Worm (Caenorhabditis elegans) whole organism, L4 larva: ENCODE results near the gene pch-2.

ENCODE experiments used
- Y75B8A.6 ChIP-seq: fragments of 200-800 bp; sonication (Bioruptor generic); IDR thresholded peaks from 2 replicates; pipeline ENCODE4 v1.3.6; 2022; ENCODE audit warnings: missing genetic modification reagents, missing genetic modification characterization, missing compliant biosample characterization
- aha-1 ChIP-seq: fragments of 150-350 bp; peaks from one replicate; lab custom pipeline; 2014; ENCODE audit warnings: missing biosample characterization, missing genetic modification characterization
- attf-4 ChIP-seq: sonication (generic microtip); optimal IDR thresholded peaks from 3 replicates; lab custom pipeline; 2017; ENCODE audit warnings: missing biosample characterization, missing genetic modification characterization
- ceh-28 ChIP-seq: fragments of 150-350 bp; optimal IDR thresholded peaks from 2 replicates; lab custom pipeline; 2014; ENCODE audit warnings: missing biosample characterization, missing genetic modification reagents, missing genetic modification characterization
- ceh-44 ChIP-seq: fragments of 200-800 bp; sonication (Bioruptor generic); IDR thresholded peaks from 2 replicates; pipeline ENCODE4 v1.3.6; 2022; ENCODE audit warnings: missing genetic modification reagents, missing genetic modification characterization, missing compliant biosample characterization
- daf-16 ChIP-seq, 3 experiments: sonication (generic microtip); optimal IDR thresholded peaks; 2 replicates each; lab custom pipeline; 2016 to 2017; ENCODE audit warnings: missing genetic modification characterization in 3 of 3, missing genetic modification reagents in 3 of 3, mild to moderate bottlenecking in 2 of 3, missing compliant biosample characterization in 2 of 3, missing biosample characterization in 1 of 3, moderate library complexity in 1 of 3
- dve-1 ChIP-seq: sonication (generic microtip); optimal IDR thresholded peaks from 2 replicates; lab custom pipeline; 2017; ENCODE audit warnings: antibody characterized with exemption, mild to moderate bottlenecking, missing genetic modification characterization, missing compliant biosample characterization; ENCODE audit not compliant: insufficient read depth
- lim-7 ChIP-seq: fragments of 200-800 bp; sonication (Bioruptor generic); IDR thresholded peaks from 2 replicates; pipeline ENCODE4 v1.3.6; 2022; ENCODE audit warnings: missing genetic modification characterization, missing compliant biosample characterization
- lin-13 ChIP-seq: fragments of 150-350 bp; optimal IDR thresholded peaks from 2 replicates; lab custom pipeline; 2014; ENCODE audit warnings: missing biosample characterization, missing genetic modification reagents, missing genetic modification characterization
- lin-38 ChIP-seq: fragments of 200-800 bp; sonication (Bioruptor generic); IDR thresholded peaks from 2 replicates; pipeline ENCODE4 v1.3.6; 2022; ENCODE audit warnings: missing genetic modification reagents, missing genetic modification characterization, missing compliant biosample characterization
- lir-3 ChIP-seq: sonication (generic microtip); optimal IDR thresholded peaks from 2 replicates; lab custom pipeline; 2016; ENCODE audit warnings: mild to moderate bottlenecking, missing genetic modification characterization, missing compliant biosample characterization
- lsy-2 ChIP-seq, 2 experiments: fragments of 150-350 bp in 1 of 2; sonication (generic microtip) in 1 of 2; optimal IDR thresholded peaks; 2 replicates each; lab custom pipeline; 2014 to 2017; ENCODE audit warnings: missing biosample characterization in 2 of 2, missing genetic modification characterization in 2 of 2
- mdt-29 ChIP-seq: fragments of 200-800 bp; sonication (Bioruptor generic); IDR thresholded peaks from 2 replicates; pipeline ENCODE4 v1.3.6; 2022; ENCODE audit warnings: missing genetic modification reagents, missing genetic modification characterization, missing compliant biosample characterization
- mxl-3 ChIP-seq: fragments of 200-800 bp; sonication (Bioruptor generic); optimal IDR thresholded peaks from 2 replicates; lab custom pipeline; 2018; ENCODE audit warnings: mild to moderate bottlenecking, missing genetic modification characterization, missing compliant biosample characterization
- nhr-10 ChIP-seq: fragments of 150-350 bp; optimal IDR thresholded peaks from 2 replicates; lab custom pipeline; 2014; ENCODE audit warnings: missing biosample characterization, missing genetic modification characterization
- nhr-102 ChIP-seq: sonication (generic microtip); optimal IDR thresholded peaks from 2 replicates; lab custom pipeline; 2016; ENCODE audit warnings: mild to moderate bottlenecking, missing genetic modification characterization, moderate library complexity, missing compliant biosample characterization
- nhr-111 ChIP-seq: fragments of 200-800 bp; sonication (Bioruptor generic); optimal IDR thresholded peaks from 2 replicates; lab custom pipeline; 2018; ENCODE audit warnings: mild to moderate bottlenecking, missing genetic modification characterization, missing compliant biosample characterization
- nhr-41 ChIP-seq: fragments of 200-800 bp; sonication (Bioruptor generic); IDR thresholded peaks from 2 replicates; pipeline ENCODE4 v1.3.6; 2022; ENCODE audit warnings: missing genetic modification reagents, missing genetic modification characterization, missing compliant biosample characterization
- nhr-6 ChIP-seq: fragments of 150-350 bp; optimal IDR thresholded peaks from 2 replicates; lab custom pipeline; 2014; ENCODE audit warnings: missing biosample characterization, missing genetic modification characterization
- nhr-76 ChIP-seq: fragments of 150-350 bp; optimal IDR thresholded peaks from 2 replicates; lab custom pipeline; 2014; ENCODE audit warnings: missing biosample characterization, missing genetic modification characterization
- unc-130 ChIP-seq: sonication (generic microtip); optimal IDR thresholded peaks from 2 replicates; lab custom pipeline; 2016; ENCODE audit warnings: missing genetic modification reagents, missing genetic modification characterization, missing compliant biosample characterization
- vab-7 ChIP-seq: fragments of 200-800 bp; sonication (Bioruptor generic); IDR thresholded peaks from 2 replicates; pipeline ENCODE4 v1.3.6; 2022; ENCODE audit warnings: missing genetic modification reagents, missing genetic modification characterization, missing compliant biosample characterization

Gene pch-2

DNA sequence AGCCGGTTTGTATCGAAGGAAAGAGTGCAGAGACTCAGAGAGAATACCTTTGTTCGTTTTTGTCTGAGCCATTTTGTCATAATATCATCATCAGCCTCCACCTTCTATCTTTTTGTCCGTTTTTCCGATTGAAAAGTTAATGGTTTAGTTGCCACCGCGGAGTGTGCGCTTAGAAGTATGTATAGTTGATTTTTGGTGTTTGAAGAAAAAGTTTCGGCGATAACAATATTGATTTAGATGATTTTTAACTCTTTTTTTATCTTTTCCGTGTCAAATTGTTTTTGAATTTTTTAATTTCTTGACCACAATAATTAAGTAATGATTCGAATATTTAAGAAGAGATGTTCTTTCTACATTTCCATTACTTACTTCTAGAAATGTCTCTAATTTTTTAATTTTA lies 47.5 kb downstream of the pch-2 start (continued):
- TF ChIP-seq daf-16 (GFP tag; optimal IDR thresholded peaks at IDR 0.05; lab: Kevin White, UChicago) (no peak), daf-16 (tag; optimal IDR thresholded peaks at IDR 0.05; lab: Kevin White, UChicago) (peak; percentile 2), ceh-44 (GFP tag; lab: Robert Waterston, UW) (no peak), nhr-111 (no peak), ceh-28 (tag; lab: Kevin White, UChicago) (no peak), nhr-76 (tag; lab: Kevin White, UChicago) (no peak)

DNA sequence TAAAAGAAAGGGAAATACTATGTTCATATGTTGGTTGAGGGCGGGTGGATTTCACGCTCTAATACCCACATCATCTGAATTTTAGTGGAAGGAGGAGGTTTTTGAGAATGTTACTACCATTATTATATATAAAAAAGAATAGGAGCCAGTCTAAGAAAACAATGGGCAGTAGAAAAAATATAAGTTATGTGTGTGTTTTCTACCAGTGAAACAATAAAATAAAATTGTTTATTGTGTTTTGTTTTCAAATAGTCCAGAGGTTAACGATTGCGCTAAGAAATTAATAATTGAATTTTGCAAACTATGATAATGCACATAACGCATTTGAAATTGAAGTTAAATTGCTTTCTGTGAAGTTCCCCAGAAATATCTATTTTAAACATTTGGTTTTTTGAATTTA lies 51.3 kb downstream of the pch-2 start, which contains the start of gene M110.8:
TSS of gene M110.8 (minus strand) at position 101 of the 400 bp plus-strand sequence.
- TF ChIP-seq nhr-10 (tag; lab: Kevin White, UChicago) = no peak
- TF ChIP-seq lsy-2 (tag; optimal IDR thresholded peaks at IDR 0.05; lab: Kevin White, UChicago) = no peak
- no peak for TF ChIP-seq attf-4 (tag; lab: Kevin White, UChicago)
- TF ChIP-seq dve-1 = no peak
- TF ChIP-seq nhr-41 (GFP tag; lab: Robert Waterston, UW) = no peak
- TF ChIP-seq mdt-29 (GFP tag; lab: Robert Waterston, UW) = no peak
- no peak for TF ChIP-seq mxl-3 (GFP tag; lab: Kevin White, UChicago)
- TF ChIP-seq lir-3 (tag; lab: Kevin White, UChicago) = no peak
- no peak for TF ChIP-seq lin-13 (GFP tag; lab: Kevin White, UChicago)
- no peak for TF ChIP-seq Y75B8A.6 (GFP tag; lab: Robert Waterston, UW)
- TF ChIP-seq nhr-102 (tag; lab: Kevin White, UChicago) = no peak
- no peak for TF ChIP-seq aha-1 (tag; lab: Kevin White, UChicago)
- no peak for TF ChIP-seq nhr-6 (tag; lab: Kevin White, UChicago)
- TF ChIP-seq vab-7 (GFP tag; lab: Robert Waterston, UW) = no peak
- no peak for TF ChIP-seq lim-7 (GFP tag; lab: Robert Waterston, UW)
- no peak for TF ChIP-seq unc-130
- TF ChIP-seq lin-38 (GFP tag; lab: Robert Waterston, UW) = no peak
